Fruit fly (Drosophila melanogaster) whole organism, embryonic: ENCODE results near the gene SelG.

Experiments used
- Atf3 ChIP-seq: fragments of 200-800 bp; sonication (Bioruptor generic); optimal IDR thresholded peaks from 3 replicates; lab custom pipeline; 2016; ENCODE audit warnings: missing biosample characterization, missing genetic modification characterization
- CG11093 ChIP-seq: fragments of 200-800 bp; sonication (Bioruptor generic); IDR thresholded peaks from 3 replicates; pipeline ENCODE4 v1.3.6; 2022; ENCODE audit warnings: missing biosample characterization, missing genetic modification characterization
- CG11398 ChIP-seq: fragments of 200-800 bp; sonication (Bioruptor generic); optimal IDR thresholded peaks from 2 replicates; lab custom pipeline; 2016; ENCODE audit warnings: missing biosample characterization, missing genetic modification characterization
- CG11695 ChIP-seq: fragments of 200-800 bp; sonication (Bioruptor generic); IDR thresholded peaks from 3 replicates; pipeline ENCODE4 v1.3.6; 2022; ENCODE audit warnings: missing biosample characterization, missing genetic modification characterization
- CG12769 ChIP-seq: fragments of 200-800 bp; sonication (Bioruptor generic); optimal IDR thresholded peaks from 2 replicates; lab custom pipeline; 2019; ENCODE audit warnings: missing biosample characterization, mild to moderate bottlenecking, missing genetic modification characterization, moderate library complexity
- CG13894 ChIP-seq: fragments of 200-800 bp; sonication (Bioruptor generic); optimal IDR thresholded peaks from 3 replicates; lab custom pipeline; 2018; ENCODE audit warnings: missing biosample characterization, mild to moderate bottlenecking, missing genetic modification characterization, moderate library complexity
- CG16863 ChIP-seq: fragments of 200-800 bp; sonication (Bioruptor generic); optimal IDR thresholded peaks from 3 replicates; lab custom pipeline; 2016; ENCODE audit warnings: missing biosample characterization, missing genetic modification characterization
- CG17612 ChIP-seq: fragments of 200-800 bp; sonication (Bioruptor generic); IDR thresholded peaks from 2 replicates; pipeline ENCODE4 v1.3.6; 2022; ENCODE audit warnings: missing biosample characterization, missing genetic modification characterization
- CG2199 ChIP-seq: fragments of 200-800 bp; sonication (Bioruptor generic); IDR thresholded peaks from 3 replicates; pipeline ENCODE4 v1.3.6; 2022; ENCODE audit warnings: missing biosample characterization, missing genetic modification characterization
- CG30403 ChIP-seq: fragments of 200-800 bp; sonication (Bioruptor generic); optimal IDR thresholded peaks from 3 replicates; lab custom pipeline; 2016; ENCODE audit warnings: missing biosample characterization, missing genetic modification characterization
- CG4820 ChIP-seq: fragments of 200-800 bp; sonication (Bioruptor generic); optimal IDR thresholded peaks from 3 replicates; lab custom pipeline; 2016; ENCODE audit warnings: missing biosample characterization, missing genetic modification characterization
- CG7963 ChIP-seq: fragments of 200-800 bp; sonication (Bioruptor generic); IDR thresholded peaks from 3 replicates; pipeline ENCODE4 v1.3.6; 2022; ENCODE audit warnings: missing biosample characterization, missing genetic modification characterization; ENCODE audit not compliant: partially characterized antibody
- CG8281 ChIP-seq: fragments of 200-800 bp; sonication (Bioruptor generic); optimal IDR thresholded peaks from 2 replicates; lab custom pipeline; 2018; ENCODE audit warnings: missing biosample characterization, mild to moderate bottlenecking, missing genetic modification characterization, moderate library complexity
- Dp ChIP-seq: fragments of 200-800 bp; sonication (Bioruptor generic); optimal IDR thresholded peaks from 2 replicates; lab custom pipeline; 2018; ENCODE audit warnings: missing biosample characterization, mild to moderate bottlenecking, missing genetic modification characterization, moderate library complexity
- Elba2 ChIP-seq: fragments of 200-800 bp; sonication (Bioruptor generic); optimal IDR thresholded peaks from 3 replicates; lab custom pipeline; 2016; ENCODE audit warnings: missing biosample characterization, missing genetic modification characterization
- Fer1 ChIP-seq: fragments of 200-800 bp; sonication (Bioruptor generic); optimal IDR thresholded peaks from 2 replicates; lab custom pipeline; 2017; ENCODE audit warnings: missing biosample characterization, mild to moderate bottlenecking, missing genetic modification characterization
- Hsf ChIP-seq: fragments of 200-800 bp; sonication (Bioruptor generic); optimal IDR thresholded peaks from 3 replicates; lab custom pipeline; 2016; ENCODE audit warnings: missing biosample characterization, missing genetic modification characterization
- MTF-1 ChIP-seq: fragments of 200-800 bp; sonication (Bioruptor generic); optimal IDR thresholded peaks from 2 replicates; lab custom pipeline; 2018; ENCODE audit warnings: missing biosample characterization, mild to moderate bottlenecking, missing genetic modification characterization, borderline replicate concordance
- NC2β ChIP-seq: fragments of 200-800 bp; sonication (Bioruptor generic); optimal IDR thresholded peaks from 2 replicates; lab custom pipeline; 2016; ENCODE audit warnings: missing biosample characterization, missing genetic modification characterization
- Oli ChIP-seq: fragments of 200-800 bp; sonication (Bioruptor generic); optimal IDR thresholded peaks from 2 replicates; lab custom pipeline; 2018; ENCODE audit warnings: missing biosample characterization, mild to moderate bottlenecking, missing genetic modification characterization, moderate library complexity
- Ravus ChIP-seq: fragments of 200-800 bp; sonication (Bioruptor generic); IDR thresholded peaks from 2 replicates; pipeline ENCODE4 v1.3.6; 2022; ENCODE audit warnings: missing biosample characterization, missing genetic modification characterization
- ac ChIP-seq: fragments of 200-800 bp; sonication (Bioruptor generic); optimal IDR thresholded peaks from 3 replicates; lab custom pipeline; 2017; ENCODE audit warnings: missing biosample characterization, mild to moderate bottlenecking, missing genetic modification characterization
- br ChIP-seq: fragments of >200 bp; optimal IDR thresholded peaks from 2 replicates; lab custom pipeline; 2017
- chinmo ChIP-seq: fragments of 200-800 bp; sonication (Bioruptor generic); IDR thresholded peaks from 4 replicates; pipeline ENCODE4 v1.3.6; 2022; ENCODE audit warnings: missing biosample characterization, missing genetic modification characterization; ENCODE audit not compliant: partially characterized antibody
- croc ChIP-seq: fragments of 200-800 bp; sonication (Bioruptor generic); conservative IDR thresholded peaks from 3 replicates; pipeline ENCODE4 v1.3.6; 2022; ENCODE audit warnings: missing biosample characterization, missing genetic modification characterization
- crp ChIP-seq, 2 experiments: fragments of 200-800 bp; sonication (Bioruptor generic); optimal IDR thresholded peaks; 2 replicates in 1 of 2; 3 replicates in 1 of 2; lab custom pipeline; 2017; ENCODE audit warnings: missing biosample characterization in 2 of 2, missing genetic modification characterization in 2 of 2, mild to moderate bottlenecking in 1 of 2, moderate library complexity in 1 of 2
- cwo ChIP-seq: fragments of 200-800 bp; sonication (Bioruptor generic); optimal IDR thresholded peaks from 3 replicates; lab custom pipeline; 2017; ENCODE audit warnings: missing biosample characterization, missing genetic modification characterization, mild to moderate bottlenecking, moderate library complexity, missing genetic modification reagents
- dati ChIP-seq: fragments of 200-800 bp; sonication (Bioruptor generic); IDR thresholded peaks from 2 replicates; pipeline ENCODE4 v1.3.6; 2022; ENCODE audit warnings: missing biosample characterization, missing genetic modification characterization
- fru ChIP-seq: fragments of >200 bp; optimal IDR thresholded peaks from 2 replicates; lab custom pipeline; 2017
- fu2 ChIP-seq: fragments of 200-800 bp; sonication (Bioruptor generic); optimal IDR thresholded peaks from 2 replicates; lab custom pipeline; 2016; ENCODE audit warnings: missing biosample characterization, missing genetic modification characterization
- kah ChIP-seq: fragments of 200-800 bp; sonication (Bioruptor generic); optimal IDR thresholded peaks from 2 replicates; lab custom pipeline; 2018; ENCODE audit warnings: missing biosample characterization, mild to moderate bottlenecking, missing genetic modification characterization
- nom ChIP-seq: fragments of 200-800 bp; sonication (Bioruptor generic); optimal IDR thresholded peaks from 2 replicates; lab custom pipeline; 2017; ENCODE audit warnings: missing biosample characterization, missing genetic modification characterization, mild to moderate bottlenecking, moderate library complexity, missing genetic modification reagents
- prd ChIP-seq, 3 experiments: fragments of >200 bp in 2 of 3; fragments of 200-800 bp in 1 of 3; sonication (Bioruptor generic) in 1 of 3; optimal IDR thresholded peaks in 2 of 3; IDR thresholded peaks in 1 of 3; 2 replicates in 2 of 3; 3 replicates in 1 of 3; pipeline versions ENCODE4 v1.3.6 to Lab custom; 2017 to 2022; ENCODE audit warnings: missing biosample characterization in 1 of 3, missing genetic modification characterization in 1 of 3
- pum ChIP-seq: fragments of 200-800 bp; sonication (Bioruptor generic); optimal IDR thresholded peaks from 2 replicates; lab custom pipeline; 2016; ENCODE audit warnings: missing biosample characterization, missing genetic modification characterization
- seq ChIP-seq: fragments of 200-800 bp; sonication (Bioruptor generic); IDR thresholded peaks from 2 replicates; pipeline ENCODE4 v1.3.6; 2022; ENCODE audit warnings: missing biosample characterization, missing genetic modification characterization
- trh ChIP-seq: fragments of 200-800 bp; sonication (Bioruptor generic); optimal IDR thresholded peaks from 2 replicates; lab custom pipeline; 2016; ENCODE audit warnings: missing biosample characterization, missing genetic modification characterization
- z ChIP-seq: fragments of 200-800 bp; sonication (Bioruptor generic); IDR thresholded peaks from 3 replicates; pipeline ENCODE4 v1.3.6; 2022; ENCODE audit warnings: missing biosample characterization, missing genetic modification characterization

SelG gene

DNA sequence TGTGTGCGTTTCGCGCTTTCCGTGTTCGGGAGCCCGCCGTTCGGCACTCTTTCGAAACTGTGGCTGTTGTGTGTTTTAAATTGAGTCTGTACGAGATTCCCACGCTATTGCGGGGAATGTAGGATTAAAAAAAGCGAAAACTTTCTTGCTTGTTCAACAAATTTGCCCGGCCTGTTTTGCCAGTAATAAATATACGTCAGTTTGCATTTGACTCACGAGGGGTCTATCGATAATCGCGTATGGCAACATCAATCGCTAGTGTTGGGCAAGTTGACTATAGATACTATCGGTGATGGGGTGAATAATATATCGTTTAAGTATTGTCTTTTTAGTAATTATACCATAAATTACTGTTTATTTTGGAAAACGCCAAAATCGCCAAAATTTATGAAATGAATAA is 18.1 kb downstream of the SelG start, which contains the start of gene Upf1 (continued):
- TF ChIP-seq prd (optimal IDR thresholded peaks at IDR 0.05; lab: Kevin White, UChicago): no peak
- no peak for TF ChIP-seq prd (GFP tag; IDR thresholded peaks at IDR 0.05; lab: Robert Waterston, UW)
- peak; percentile 19 for TF ChIP-seq Dp
- no peak for TF ChIP-seq cwo (GFP tag; lab: Kevin White, UChicago)
- TF ChIP-seq CG30403 (GFP tag; lab: Kevin White, UChicago): no peak
- TF ChIP-seq Hsf: peak; percentile 2
- no peak for TF ChIP-seq br (lab: Kevin White, UChicago)
- no peak for TF ChIP-seq pum (GFP tag; lab: Kevin White, UChicago)
- no peak for TF ChIP-seq kah
- peak; percentile 83 for TF ChIP-seq CG7963 (GFP tag; lab: Robert Waterston, UW)
- TF ChIP-seq croc: no peak
- TF ChIP-seq NC2β (GFP tag; lab: Kevin White, UChicago): no peak
- no peak for TF ChIP-seq fru
- TF ChIP-seq ac: no peak
- no peak for TF ChIP-seq Elba2 (GFP tag; lab: Kevin White, UChicago)
- TF ChIP-seq crp (GFP tag; optimal IDR thresholded peaks at IDR 0.05; lab: Kevin White, UChicago): no peak
- no peak for TF ChIP-seq MTF-1 (GFP tag; lab: Kevin White, UChicago)
- TF ChIP-seq z (GFP tag; lab: Robert Waterston, UW): no peak
- TF ChIP-seq Atf3: no peak
- TF ChIP-seq CG2199: no peak
- no peak for TF ChIP-seq nom (GFP tag; lab: Kevin White, UChicago)
- TF ChIP-seq Oli (tag; lab: Kevin White, UChicago): no peak
- no peak for TF ChIP-seq seq (GFP tag; lab: Robert Waterston, UW)
- TF ChIP-seq CG4820 (GFP tag; lab: Kevin White, UChicago): no peak
- TF ChIP-seq CG11093 (GFP tag; lab: Robert Waterston, UW): no peak
- no peak for TF ChIP-seq CG8281 (tag; lab: Kevin White, UChicago)
- TF ChIP-seq CG11398 (GFP tag; lab: Kevin White, UChicago): no peak
- no peak for TF ChIP-seq dati
- no peak for TF ChIP-seq Fer1
- TF ChIP-seq trh (GFP tag; lab: Kevin White, UChicago): no peak
- no peak for TF ChIP-seq Ravus (GFP tag; lab: Robert Waterston, UW)

DNA sequence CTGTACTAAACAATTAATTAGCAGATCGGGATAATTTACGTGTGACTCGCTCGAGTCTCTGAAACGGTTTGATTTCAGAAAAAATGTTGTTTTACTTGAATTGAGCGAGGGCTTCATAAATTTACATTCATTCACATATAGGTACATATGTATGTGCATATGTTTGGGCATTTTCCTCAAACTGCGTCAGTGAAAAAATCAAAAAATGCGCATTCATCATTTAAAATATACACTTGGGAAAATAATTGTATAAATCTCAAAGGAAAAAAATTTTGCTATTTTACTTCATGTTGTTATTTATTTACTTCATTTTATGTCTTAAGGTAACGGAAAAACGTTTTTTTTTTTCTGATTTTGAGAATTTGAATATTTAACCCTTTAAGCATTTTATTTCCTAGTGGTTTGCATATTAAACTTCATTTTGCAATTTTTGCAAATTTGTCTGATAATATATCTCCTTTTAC is 19.8 kb downstream of the SelG start, which contains the start of gene CG43156:
Gene CG43156, minus strand, starts transcription at position 51 of the 464 bp plus-strand sequence.
- TF ChIP-seq CG11695 (GFP tag; lab: Robert Waterston, UW) (0 out of 3 replicates have a peak, but pooled peaks have one; percentile 7), pum (GFP tag; lab: Kevin White, UChicago) (no peak)

DNA sequence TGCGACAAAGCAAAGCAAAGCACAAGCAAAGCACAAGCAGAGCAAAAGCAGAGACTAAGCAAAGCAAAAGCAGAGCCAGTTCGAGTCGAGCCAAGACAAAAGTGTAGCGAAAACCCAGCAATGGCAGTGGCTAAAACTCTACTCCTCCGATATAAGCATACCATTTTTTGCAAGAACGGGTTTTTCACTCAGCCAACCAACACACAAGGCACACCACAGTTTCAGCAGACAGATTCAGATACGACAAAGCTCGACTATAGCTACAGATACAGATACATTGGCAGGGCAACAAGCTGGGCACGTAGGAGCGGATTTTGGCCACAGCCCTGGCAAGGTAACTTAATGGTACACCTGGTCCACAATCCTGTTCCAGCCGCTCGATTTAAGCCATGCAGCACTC is 26.5 kb downstream of the SelG start:
- TF ChIP-seq chinmo (GFP tag; lab: Robert Waterston, UW): peak; percentile 83; the same call in 3 of the 4 replicates
- peak; percentile 8 for TF ChIP-seq CG13894 (tag; lab: Kevin White, UChicago)
- TF ChIP-seq CG12769 (tag; lab: Kevin White, UChicago): peak; percentile 9
- no peak for TF ChIP-seq CG17612 (GFP tag; lab: Robert Waterston, UW)
- no peak for TF ChIP-seq CG16863
- peak; percentile 31 for TF ChIP-seq nom (GFP tag; lab: Kevin White, UChicago)
- TF ChIP-seq fu2 (GFP tag; lab: Kevin White, UChicago): no peak
